Worm (Caenorhabditis elegans): ENCODE measurements around the gene msh-5.

msh-5 gene

ce11 chrIV:13116679-13117078, 38.4 kb upstream of the msh-5 start:
- TF ChIP-seq ceh-36 (tag; optimal IDR thresholded peaks at IDR 0.05) = no peak
- TF ChIP-seq scrt-1 (GFP tag; IDR thresholded peaks at IDR 0.05) = no peak
- TF ChIP-seq aly-1 (tag; optimal IDR thresholded peaks at IDR 0.05) = no peak
- no peak for TF ChIP-seq ets-7 (tag; optimal IDR thresholded peaks at IDR 0.05)
- no peak for TF ChIP-seq flt-1 (GFP tag; IDR thresholded peaks at IDR 0.05)
- no peak for TF ChIP-seq tra-4 (tag; optimal IDR thresholded peaks at IDR 0.05)
- TF ChIP-seq ama-1 (optimal IDR thresholded peaks at IDR 0.05) = no peak
- no peak for TF ChIP-seq hmbx-1 (tag; optimal IDR thresholded peaks at IDR 0.05)

ce11 chrIV:13118794-13119193, 36.2 kb upstream of the msh-5 start, which contains the start of gene unc-30:
TSS of gene unc-30 (plus strand) at chrIV:13118977.
- peak; percentile 63 for TF ChIP-seq ceh-36 (tag; optimal IDR thresholded peaks at IDR 0.05)
- no peak for TF ChIP-seq B0310.2 (tag; optimal IDR thresholded peaks at IDR 0.05)

- TF ChIP-seq aly-1 (tag; optimal IDR thresholded peaks at IDR 0.05) (no peak), tra-4 (tag; optimal IDR thresholded peaks at IDR 0.05) (no peak), ceh-13 (GFP tag; optimal IDR thresholded peaks at IDR 0.05) (no peak), tbx-37 (GFP tag; conservative IDR thresholded peaks at IDR 0.05) (no peak)
These were observed 33.6 kb upstream of the msh-5 start for ce11 chrIV:13121396-13121795.

- TF ChIP-seq flt-1 (GFP tag; IDR thresholded peaks at IDR 0.05) = no peak
- no peak for TF ChIP-seq B0310.2 (tag; optimal IDR thresholded peaks at IDR 0.05)
- TF ChIP-seq tra-4 (tag; optimal IDR thresholded peaks at IDR 0.05) = no peak
- no peak for TF ChIP-seq tbx-37 (GFP tag; conservative IDR thresholded peaks at IDR 0.05)
- TF ChIP-seq ets-7 (tag; optimal IDR thresholded peaks at IDR 0.05) = no peak
- TF ChIP-seq hmg-4 (GFP tag; optimal IDR thresholded peaks at IDR 0.05) = no peak
- no peak for TF ChIP-seq scrt-1 (GFP tag; IDR thresholded peaks at IDR 0.05)
- TF ChIP-seq ceh-13 (GFP tag; optimal IDR thresholded peaks at IDR 0.05) = no peak
- no peak for TF ChIP-seq pes-1 (GFP tag; IDR thresholded peaks at IDR 0.05)
- no peak for TF ChIP-seq tbx-11 (GFP tag; IDR thresholded peaks at IDR 0.05)
- TF ChIP-seq ceh-36 (tag; optimal IDR thresholded peaks at IDR 0.05) = no peak
- no peak for TF ChIP-seq hmbx-1 (tag; optimal IDR thresholded peaks at IDR 0.05)
These were observed 29.0 kb upstream of the msh-5 start for ce11 chrIV:13125999-13126398.

- TF ChIP-seq sea-1 (GFP tag; conservative IDR thresholded peaks at IDR 0.05) = no peak
- no peak for TF ChIP-seq F13C5.2 (tag; optimal IDR thresholded peaks at IDR 0.05)
- TF ChIP-seq aly-1 (tag; optimal IDR thresholded peaks at IDR 0.05) = no peak
- no peak for TF ChIP-seq hmg-4 (GFP tag; optimal IDR thresholded peaks at IDR 0.05)
- TF ChIP-seq tbx-37 (GFP tag; conservative IDR thresholded peaks at IDR 0.05) = no peak
- TF ChIP-seq hnd-1 (tag; optimal IDR thresholded peaks at IDR 0.05) = no peak
- TF ChIP-seq ama-1 (optimal IDR thresholded peaks at IDR 0.05) = no peak
- TF ChIP-seq ceh-36 (tag; optimal IDR thresholded peaks at IDR 0.05) = no peak
- TF ChIP-seq ets-7 (tag; optimal IDR thresholded peaks at IDR 0.05) = no peak
- no peak for TF ChIP-seq pes-1 (GFP tag; IDR thresholded peaks at IDR 0.05)
- no peak for TF ChIP-seq hmbx-1 (tag; optimal IDR thresholded peaks at IDR 0.05)
- TF ChIP-seq flt-1 (GFP tag; IDR thresholded peaks at IDR 0.05) = no peak
- no peak for TF ChIP-seq tbx-11 (GFP tag; IDR thresholded peaks at IDR 0.05)
- TF ChIP-seq tra-4 (tag; optimal IDR thresholded peaks at IDR 0.05) = no peak
These were observed 27.3 kb upstream of the msh-5 start for ce11 chrIV:13127720-13128119.

- TF ChIP-seq sea-1 (GFP tag; conservative IDR thresholded peaks at IDR 0.05) = peak; percentile 73; the same call in 1 of the 2 replicates
- TF ChIP-seq tbx-37 (GFP tag; conservative IDR thresholded peaks at IDR 0.05) = 0 out of 2 replicates have a peak, but pooled peaks have one; percentile 27
- TF ChIP-seq pes-1 (GFP tag; IDR thresholded peaks at IDR 0.05) = peak; percentile 73
- peak; percentile 71 for TF ChIP-seq flt-1 (GFP tag; IDR thresholded peaks at IDR 0.05)
- peak; percentile 76 for TF ChIP-seq scrt-1 (GFP tag; IDR thresholded peaks at IDR 0.05)
These were observed 14.2 kb upstream of the msh-5 start for ce11 chrIV:13140792-13141191.

ce11 chrIV:13142254-13142653, 12.8 kb upstream of the msh-5 start, which contains the start of gene spe-43:
TSS of gene spe-43 (minus strand) at chrIV:13142354.
- TF ChIP-seq ets-7 (tag; optimal IDR thresholded peaks at IDR 0.05) = no peak
- no peak for TF ChIP-seq ama-1 (optimal IDR thresholded peaks at IDR 0.05)

ce11 chrIV:13149276-13149675, 5.8 kb upstream of the msh-5 start, which contains the start of gene nlp-79:
TSS of gene nlp-79 (plus strand) at chrIV:13149576.
- TF ChIP-seq hnd-1 (tag; optimal IDR thresholded peaks at IDR 0.05) = no peak

ce11 chrIV:13165181-13165580, 10.1 kb downstream of the msh-5 start, which contains the start of gene scl-14:
TSS of gene scl-14 (plus strand) at chrIV:13165481.
- no peak for TF ChIP-seq flt-1 (GFP tag; IDR thresholded peaks at IDR 0.05)
- no peak for TF ChIP-seq hmbx-1 (tag; optimal IDR thresholded peaks at IDR 0.05)
- TF ChIP-seq ceh-13 (GFP tag; optimal IDR thresholded peaks at IDR 0.05) = no peak
- no peak for TF ChIP-seq sea-1 (GFP tag; conservative IDR thresholded peaks at IDR 0.05)
- TF ChIP-seq hnd-1 (tag; optimal IDR thresholded peaks at IDR 0.05) = no peak
- no peak for TF ChIP-seq F13C5.2 (tag; optimal IDR thresholded peaks at IDR 0.05)
- no peak for TF ChIP-seq tra-4 (tag; optimal IDR thresholded peaks at IDR 0.05)
- TF ChIP-seq scrt-1 (GFP tag; IDR thresholded peaks at IDR 0.05) = no peak
- no peak for TF ChIP-seq tbx-11 (GFP tag; IDR thresholded peaks at IDR 0.05)
- TF ChIP-seq ets-7 (tag; optimal IDR thresholded peaks at IDR 0.05) = no peak
- TF ChIP-seq hmg-4 (GFP tag; optimal IDR thresholded peaks at IDR 0.05) = no peak
- no peak for TF ChIP-seq ceh-36 (tag; optimal IDR thresholded peaks at IDR 0.05)
- TF ChIP-seq tbx-37 (GFP tag; conservative IDR thresholded peaks at IDR 0.05) = no peak
- no peak for TF ChIP-seq aly-1 (tag; optimal IDR thresholded peaks at IDR 0.05)
- TF ChIP-seq ama-1 (optimal IDR thresholded peaks at IDR 0.05) = no peak
- TF ChIP-seq B0310.2 (tag; optimal IDR thresholded peaks at IDR 0.05) = no peak
- no peak for TF ChIP-seq pes-1 (GFP tag; IDR thresholded peaks at IDR 0.05)
